Worm (Caenorhabditis elegans) whole organism, L4 larva: ENCODE results near the gene R09F10.5.

Experiments
- F37D6.2 ChIP-seq: sonication (generic microtip); optimal IDR thresholded peaks from 2 replicates; lab custom pipeline; 2016; ENCODE audit warnings: mild to moderate bottlenecking, missing genetic modification characterization, missing compliant biosample characterization
- T26A8.4 ChIP-seq: fragments of 200-800 bp; sonication (Bioruptor generic); IDR thresholded peaks from 2 replicates; pipeline ENCODE4 v1.3.6; 2022; ENCODE audit warnings: missing genetic modification characterization, missing compliant biosample characterization
- Y5F2A.4 ChIP-seq: fragments of 200-800 bp; sonication (Bioruptor generic); optimal IDR thresholded peaks from 2 replicates; lab custom pipeline; 2018; ENCODE audit warnings: mild to moderate bottlenecking, missing genetic modification characterization, missing compliant biosample characterization
- ZK337.2 ChIP-seq: fragments of 200-800 bp; sonication (Bioruptor generic); IDR thresholded peaks from 2 replicates; pipeline ENCODE4 v1.3.6; 2022; ENCODE audit warnings: missing genetic modification reagents, missing genetic modification characterization, missing compliant biosample characterization
- arid-1 ChIP-seq: fragments of 200-800 bp; sonication (Bioruptor generic); conservative IDR thresholded peaks from 2 replicates; pipeline ENCODE4 v1.3.6; 2022; ENCODE audit warnings: missing genetic modification reagents, missing genetic modification characterization, missing compliant biosample characterization
- ceh-62 ChIP-seq: sonication (generic microtip); optimal IDR thresholded peaks from 2 replicates; lab custom pipeline; 2017; ENCODE audit warnings: missing biosample characterization, missing genetic modification characterization
- daf-16 ChIP-seq, 3 experiments: sonication (generic microtip); optimal IDR thresholded peaks; 2 replicates each; lab custom pipeline; 2016 to 2017; ENCODE audit warnings: missing genetic modification characterization in 3 of 3, missing genetic modification reagents in 3 of 3, mild to moderate bottlenecking in 2 of 3, missing compliant biosample characterization in 2 of 3, missing biosample characterization in 1 of 3, moderate library complexity in 1 of 3
- dve-1 ChIP-seq: sonication (generic microtip); optimal IDR thresholded peaks from 2 replicates; lab custom pipeline; 2017; ENCODE audit warnings: antibody characterized with exemption, mild to moderate bottlenecking, missing genetic modification characterization, missing compliant biosample characterization; ENCODE audit not compliant: insufficient read depth
- hif-1 ChIP-seq, 2 experiments: sonication (generic microtip); optimal IDR thresholded peaks; 2 replicates each; lab custom pipeline; 2016 to 2017; ENCODE audit warnings: missing compliant biosample characterization in 2 of 2, missing genetic modification characterization in 2 of 2, missing genetic modification reagents in 2 of 2, missing genotype in 2 of 2, mild to moderate bottlenecking in 1 of 2
- hlh-11 ChIP-seq: fragments of 200-800 bp; sonication (Bioruptor generic); optimal IDR thresholded peaks from 2 replicates; lab custom pipeline; 2018; ENCODE audit warnings: mild to moderate bottlenecking, missing genetic modification characterization, missing compliant biosample characterization
- hlh-30 ChIP-seq: sonication (generic microtip); optimal IDR thresholded peaks from 2 replicates; lab custom pipeline; 2017; ENCODE audit warnings: antibody characterized with exemption, mild to moderate bottlenecking, missing genetic modification characterization, missing compliant biosample characterization; ENCODE audit not compliant: insufficient read depth
- nhr-25 ChIP-seq: sonication (generic microtip); optimal IDR thresholded peaks from 2 replicates; lab custom pipeline; 2017; ENCODE audit warnings: missing genetic modification characterization, mild to moderate bottlenecking, missing compliant biosample characterization, antibody characterized with exemption, moderate library complexity, borderline replicate concordance; ENCODE audit not compliant: insufficient read depth
- php-3 ChIP-seq: fragments of 200-800 bp; sonication (Bioruptor generic); IDR thresholded peaks from 2 replicates; pipeline ENCODE4 v1.3.6; 2022; ENCODE audit warnings: missing genetic modification reagents, missing genetic modification characterization, missing compliant biosample characterization
- pqm-1 ChIP-seq: sonication (generic microtip); optimal IDR thresholded peaks from 2 replicates; lab custom pipeline; 2017; ENCODE audit warnings: missing biosample characterization, missing genetic modification characterization
- set-16 ChIP-seq: fragments of 200-800 bp; sonication (Bioruptor generic); IDR thresholded peaks from 2 replicates; pipeline ENCODE4 v1.3.6; 2022; ENCODE audit warnings: missing genetic modification reagents, missing genetic modification characterization, missing compliant biosample characterization
- unc-62 ChIP-seq, 3 experiments: fragments of 150-350 bp in 1 of 3; sonication (generic microtip); optimal IDR thresholded peaks in 2 of 3; peaks in 1 of 3; 1 replicate in 1 of 3; 2 replicates in 2 of 3; lab custom pipeline; 2014 to 2017; ENCODE audit warnings: missing biosample characterization in 3 of 3, missing genetic modification characterization in 3 of 3, missing genetic modification reagents in 3 of 3, missing genotype in 1 of 3

R09F10.5 gene

ce11 chrX:8261125-8261684 lies 46.3 kb downstream of the R09F10.5 start, which contains the start of gene M60.7:
M60.7 (minus strand) TSS chrX:8261175.
- TF ChIP-seq unc-62 (GFP tag; optimal IDR thresholded peaks at IDR 0.05 in 1 of 2; lab: Kevin White, UChicago) (peak in 1 of 2 experiments; percentile 80), unc-62 (tag; optimal IDR thresholded peaks at IDR 0.05; lab: Kevin White, UChicago) (no peak), set-16 (GFP tag; lab: Robert Waterston, UW) (peak; percentile 61; the same call in 1 of the 2 replicates), ceh-62 (no peak), hlh-11 (tag; lab: Kevin White, UChicago) (peak; percentile 52)

- TF ChIP-seq Y5F2A.4 (GFP tag; lab: Kevin White, UChicago) (no peak), daf-16 (GFP tag; optimal IDR thresholded peaks at IDR 0.05; lab: Kevin White, UChicago) (peak in 1 of 2 experiments; percentile 94), daf-16 (tag; optimal IDR thresholded peaks at IDR 0.05; lab: Kevin White, UChicago) (no peak), F37D6.2 (no peak), arid-1 (no peak), T26A8.4 (GFP tag; lab: Robert Waterston, UW) (no peak), hif-1 (tag; optimal IDR thresholded peaks at IDR 0.05; lab: Kevin White, UChicago) (peak in 1 of 2 experiments; percentile 95), dve-1 (tag; lab: Kevin White, UChicago) (no peak), php-3 (GFP tag; lab: Robert Waterston, UW) (no peak), hlh-30 (tag; lab: Kevin White, UChicago) (peak; percentile 44), nhr-25 (no peak), ZK337.2 (GFP tag; lab: Robert Waterston, UW) (no peak), pqm-1 (tag; lab: Kevin White, UChicago) (no peak)
Measured at ce11 chrX:8257687-8258086, 49.8 kb downstream of the R09F10.5 start.
